Fruit fly (Drosophila melanogaster) whole organism, pupa: ENCODE data around the gene SelT.

Experiments
- CG10348 ChIP-seq: fragments of 200-800 bp; sonication (Bioruptor generic); IDR thresholded peaks from 2 replicates; pipeline ENCODE4 v1.3.6; 2022; ENCODE audit warnings: missing biosample characterization, missing genetic modification characterization
- CG12605 ChIP-seq: fragments of 200-800 bp; sonication (Bioruptor generic); IDR thresholded peaks from 2 replicates; pipeline ENCODE4 v1.3.6; 2022; ENCODE audit warnings: missing biosample characterization, missing genetic modification characterization
- CG13204 ChIP-seq: fragments of 200-800 bp; sonication (Bioruptor generic); optimal IDR thresholded peaks from 2 replicates; lab custom pipeline; 2018; ENCODE audit warnings: missing biosample characterization, mild to moderate bottlenecking, missing genetic modification characterization, moderate library complexity
- CG14655 ChIP-seq: fragments of 200-800 bp; sonication (Bioruptor generic); optimal IDR thresholded peaks from 3 replicates; lab custom pipeline; 2017; ENCODE audit warnings: mild to moderate bottlenecking, missing biosample characterization, missing genetic modification reagents, missing genetic modification characterization
- CG15710 ChIP-seq: fragments of 200-800 bp; sonication (Bioruptor generic); optimal IDR thresholded peaks from 2 replicates; lab custom pipeline; 2018; ENCODE audit warnings: missing biosample characterization, mild to moderate bottlenecking, missing genetic modification characterization, moderate library complexity
- CG17806 ChIP-seq: fragments of 200-800 bp; sonication (Bioruptor generic); optimal IDR thresholded peaks from 2 replicates; lab custom pipeline; 2018; ENCODE audit warnings: missing biosample characterization, mild to moderate bottlenecking, missing genetic modification characterization, moderate library complexity
- CG32121 ChIP-seq: fragments of 200-800 bp; sonication (Bioruptor generic); IDR thresholded peaks from 2 replicates; pipeline ENCODE4 v1.3.6; 2022; ENCODE audit warnings: missing biosample characterization, missing genetic modification characterization
- CG34367 ChIP-seq: fragments of 200-800 bp; sonication (Bioruptor generic); optimal IDR thresholded peaks from 2 replicates; lab custom pipeline; 2018; ENCODE audit warnings: missing biosample characterization, mild to moderate bottlenecking, missing genetic modification characterization
- CG4496 ChIP-seq: fragments of 200-800 bp; sonication (Bioruptor generic); IDR thresholded peaks from 3 replicates; pipeline ENCODE4 v1.3.6; 2022; ENCODE audit warnings: missing biosample characterization, missing genetic modification characterization
- CG8159 ChIP-seq: fragments of 200-800 bp; sonication (Bioruptor generic); optimal IDR thresholded peaks from 3 replicates; lab custom pipeline; 2018; ENCODE audit warnings: missing biosample characterization, mild to moderate bottlenecking, missing genetic modification characterization, moderate library complexity
- CG8301 ChIP-seq: fragments of 200-800 bp; sonication (Bioruptor generic); optimal IDR thresholded peaks from 2 replicates; lab custom pipeline; 2018; ENCODE audit warnings: missing biosample characterization, mild to moderate bottlenecking, missing genetic modification characterization
- CG9948 ChIP-seq: fragments of 200-800 bp; sonication (Bioruptor generic); optimal IDR thresholded peaks from 2 replicates; lab custom pipeline; 2018; ENCODE audit warnings: missing biosample characterization, mild to moderate bottlenecking, missing genetic modification characterization, moderate library complexity
- D1 ChIP-seq: fragments of 200-800 bp; sonication (Bioruptor generic); optimal IDR thresholded peaks from 2 replicates; lab custom pipeline; 2018; ENCODE audit warnings: missing biosample characterization, mild to moderate bottlenecking, missing genetic modification characterization, moderate library complexity
- EcR ChIP-seq: fragments of 200-800 bp; sonication (Bioruptor generic); optimal IDR thresholded peaks from 3 replicates; lab custom pipeline; 2019; ENCODE audit warnings: missing biosample characterization, missing genetic modification characterization, mild to moderate bottlenecking, moderate library complexity, missing genetic modification reagents
- Ets98B ChIP-seq: fragments of 200-800 bp; sonication (Bioruptor generic); IDR thresholded peaks from 2 replicates; pipeline ENCODE4 v1.3.6; 2022; ENCODE audit warnings: missing biosample characterization, missing genetic modification characterization
- Pif1A ChIP-seq: fragments of 200-800 bp; sonication (Bioruptor generic); optimal IDR thresholded peaks from 3 replicates; lab custom pipeline; 2016; ENCODE audit warnings: missing biosample characterization, missing genetic modification characterization
- Pif1B ChIP-seq: fragments of 200-800 bp; sonication (Bioruptor generic); optimal IDR thresholded peaks from 3 replicates; lab custom pipeline; 2016; ENCODE audit warnings: missing biosample characterization, missing genetic modification characterization
- Snoo ChIP-seq: fragments of 200-800 bp; sonication (Bioruptor generic); optimal IDR thresholded peaks from 3 replicates; lab custom pipeline; 2017; ENCODE audit warnings: missing biosample characterization, mild to moderate bottlenecking, missing genetic modification characterization, inconsistent platforms
- fd96Ca ChIP-seq: fragments of 200-800 bp; sonication (Bioruptor generic); IDR thresholded peaks from 3 replicates; pipeline ENCODE4 v1.3.6; 2022; ENCODE audit warnings: missing biosample characterization, missing genetic modification characterization
- gl ChIP-seq: fragments of 200-800 bp; sonication (Bioruptor generic); optimal IDR thresholded peaks from 2 replicates; lab custom pipeline; 2018; ENCODE audit warnings: missing biosample characterization, mild to moderate bottlenecking, missing genetic modification characterization
- rn ChIP-seq: fragments of 200-800 bp; sonication (Bioruptor generic); IDR thresholded peaks from 2 replicates; pipeline ENCODE4 v1.3.6; 2022; ENCODE audit warnings: missing biosample characterization, missing genetic modification characterization

SelT gene

dm6 chr2L:5059645-5060254 is 49.0 kb downstream of the SelT start, which contains the start of gene Rpn11:
Rpn11 (minus strand) TSS chr2L:5059790.
- TF ChIP-seq CG14655 (GFP tag; lab: Kevin White, UChicago): no peak
- peak; percentile 31 for TF ChIP-seq CG17806 (tag; lab: Kevin White, UChicago)
- no peak for TF ChIP-seq EcR (GFP tag; lab: Kevin White, UChicago)
- TF ChIP-seq CG4496 (GFP tag; lab: Robert Waterston, UW): peak; percentile 40; the same call in 1 of the 3 replicates
- no peak for TF ChIP-seq fd96Ca (GFP tag; lab: Robert Waterston, UW)
- no peak for TF ChIP-seq gl
- TF ChIP-seq CG15710 (tag; lab: Kevin White, UChicago): peak; percentile 52
- peak; percentile 43 for TF ChIP-seq CG34367 (tag; lab: Kevin White, UChicago)
- peak; percentile 49 for TF ChIP-seq Snoo
- peak; percentile 41 for TF ChIP-seq CG9948 (tag; lab: Kevin White, UChicago)
- peak; percentile 39 for TF ChIP-seq CG8301 (tag; lab: Kevin White, UChicago)
- no peak for TF ChIP-seq CG10348 (GFP tag; lab: Robert Waterston, UW)
- TF ChIP-seq CG12605 (GFP tag; lab: Robert Waterston, UW): no peak
- TF ChIP-seq D1 (tag; lab: Kevin White, UChicago): no peak
- TF ChIP-seq Ets98B: no peak
- TF ChIP-seq CG8159 (tag; lab: Kevin White, UChicago): peak; percentile 62
- TF ChIP-seq rn: no peak
- TF ChIP-seq Pif1A (GFP tag; lab: Kevin White, UChicago): no peak
- no peak for TF ChIP-seq CG13204 (GFP tag; lab: Kevin White, UChicago)
- no peak for TF ChIP-seq Pif1B (GFP tag; lab: Kevin White, UChicago)
- TF ChIP-seq CG32121 (GFP tag; lab: Robert Waterston, UW): no peak

dm6 chr2L:5060515-5060914 is 49.8 kb downstream of the SelT start, which contains the start of gene qtc:
qtc (plus strand) TSS chr2L:5060815.
- TF ChIP-seq CG17806 (tag; lab: Kevin White, UChicago) (no peak), CG8159 (tag; lab: Kevin White, UChicago) (no peak), rn (no peak), CG9948 (tag; lab: Kevin White, UChicago) (no peak), CG12605 (GFP tag; lab: Robert Waterston, UW) (no peak), D1 (tag; lab: Kevin White, UChicago) (no peak), CG32121 (GFP tag; lab: Robert Waterston, UW) (no peak), CG4496 (GFP tag; lab: Robert Waterston, UW) (no peak), Snoo (no peak), CG14655 (GFP tag; lab: Kevin White, UChicago) (no peak), CG13204 (GFP tag; lab: Kevin White, UChicago) (no peak), CG10348 (GFP tag; lab: Robert Waterston, UW) (no peak), fd96Ca (GFP tag; lab: Robert Waterston, UW) (no peak)

dm6 chr2L:5060952-5061478 is 50.3 kb downstream of the SelT start:
- TF ChIP-seq CG4496 (GFP tag; lab: Robert Waterston, UW) (0 out of 3 replicates have a peak, but pooled peaks have one; percentile 34), Ets98B (0 out of 2 replicates have a peak, but pooled peaks have one; percentile 15), fd96Ca (GFP tag; lab: Robert Waterston, UW) (no peak)
